Worm (Caenorhabditis elegans): ENCODE results near the gene taf-13.

- TF ChIP-seq him-1 (tag; optimal IDR thresholded peaks at IDR 0.05) (no peak), W03F9.2 (tag; optimal IDR thresholded peaks at IDR 0.05) (no peak)
Measured at ce11 chrII:10605512-10605911, at the start of gene taf-13.
